Worm (Caenorhabditis elegans): ENCODE results near the gene F52H2.5.

- no peak for TF ChIP-seq ceh-82 (tag; optimal IDR thresholded peaks at IDR 0.05)
- no peak for TF ChIP-seq ztf-4 (tag; optimal IDR thresholded peaks at IDR 0.05)
- TF ChIP-seq ZK546.5 (tag; optimal IDR thresholded peaks at IDR 0.05): no peak
- TF ChIP-seq nhr-77 (tag; optimal IDR thresholded peaks at IDR 0.05): no peak
- TF ChIP-seq elt-3 (tag; optimal IDR thresholded peaks at IDR 0.05): no peak
These were observed 23.3 kb upstream of the F52H2.5 start for ce11 chrX:2583135-2583683.

Data from whole organism, L2 larva.